Fruit fly (Drosophila melanogaster) whole organism, adult: ENCODE measurements around the gene CG12768.

ENCODE experiments used
- CG11617 ChIP-seq: fragments of 200-800 bp; sonication (Bioruptor generic); optimal IDR thresholded peaks from 2 replicates; lab custom pipeline; 2017; ENCODE audit warnings: mild to moderate bottlenecking, missing biosample characterization, missing genetic modification reagents, missing genetic modification characterization
- CG12768 ChIP-seq: fragments of 200-800 bp; sonication (Bioruptor generic); optimal IDR thresholded peaks from 2 replicates; lab custom pipeline; 2017; ENCODE audit warnings: missing biosample characterization, missing genetic modification characterization, mild to moderate bottlenecking, moderate library complexity, missing genetic modification reagents
- CG14711 ChIP-seq: fragments of 200-800 bp; sonication (Bioruptor generic); optimal IDR thresholded peaks from 2 replicates; lab custom pipeline; 2018; ENCODE audit warnings: missing biosample characterization, mild to moderate bottlenecking, missing genetic modification characterization, moderate library complexity
- CG1620 ChIP-seq: fragments of 200-800 bp; sonication (Bioruptor generic); optimal IDR thresholded peaks from 2 replicates; lab custom pipeline; 2016; ENCODE audit warnings: missing biosample characterization, missing genetic modification characterization
- CG33017 ChIP-seq: fragments of 200-800 bp; sonication (Bioruptor generic); optimal IDR thresholded peaks from 2 replicates; lab custom pipeline; 2018; ENCODE audit warnings: missing biosample characterization, mild to moderate bottlenecking, missing genetic modification characterization, moderate library complexity
- CG5204 ChIP-seq: fragments of 200-800 bp; sonication (Bioruptor generic); optimal IDR thresholded peaks from 2 replicates; lab custom pipeline; 2016; ENCODE audit warnings: missing biosample characterization, missing genetic modification characterization
- CG7045 ChIP-seq: fragments of 200-800 bp; sonication (Bioruptor generic); optimal IDR thresholded peaks from 2 replicates; lab custom pipeline; 2017; ENCODE audit warnings: missing biosample characterization, mild to moderate bottlenecking, missing genetic modification characterization
- CG7101 ChIP-seq: fragments of 200-800 bp; sonication (Bioruptor generic); optimal IDR thresholded peaks from 2 replicates; lab custom pipeline; 2018; ENCODE audit warnings: missing biosample characterization, mild to moderate bottlenecking, missing genetic modification characterization, moderate library complexity
- Clk ChIP-seq: fragments of 200-800 bp; sonication (Bioruptor generic); optimal IDR thresholded peaks from 2 replicates; lab custom pipeline; 2017; ENCODE audit warnings: missing biosample characterization, missing genetic modification characterization
- Crg-1 ChIP-seq: fragments of 200-800 bp; sonication (Bioruptor generic); optimal IDR thresholded peaks from 2 replicates; lab custom pipeline; 2016; ENCODE audit warnings: missing biosample characterization, missing genetic modification characterization
- Hr96 ChIP-seq: fragments of 200-800 bp; sonication (Bioruptor generic); optimal IDR thresholded peaks from 2 replicates; lab custom pipeline; 2016; ENCODE audit warnings: missing biosample characterization, missing genetic modification characterization
- Mnt ChIP-seq: fragments of 200-800 bp; sonication (Bioruptor generic); optimal IDR thresholded peaks from 2 replicates; lab custom pipeline; 2016; ENCODE audit warnings: missing biosample characterization, mild to moderate bottlenecking, missing genetic modification characterization
- bab1 ChIP-seq: fragments of 200-800 bp; sonication (Bioruptor generic); optimal IDR thresholded peaks from 3 replicates; lab custom pipeline; 2019; ENCODE audit warnings: missing biosample characterization, mild to moderate bottlenecking, missing genetic modification characterization, moderate library complexity
- cic ChIP-seq: fragments of 200-800 bp; sonication (Bioruptor generic); optimal IDR thresholded peaks from 2 replicates; lab custom pipeline; 2017; ENCODE audit warnings: missing biosample characterization, mild to moderate bottlenecking, missing genetic modification characterization, moderate library complexity
- cnc ChIP-seq, 2 experiments: fragments of >200 bp; optimal IDR thresholded peaks; 2 replicates each; lab custom pipeline; 2017
- kay ChIP-seq: fragments of 200-800 bp; sonication (Bioruptor generic); peaks from one replicate; lab custom pipeline; 2016; ENCODE audit warnings: missing biosample characterization, missing genetic modification characterization, borderline replicate concordance
- ovo ChIP-seq: fragments of 200-800 bp; sonication (Bioruptor generic); optimal IDR thresholded peaks from 2 replicates; lab custom pipeline; 2016; ENCODE audit warnings: missing biosample characterization, missing genetic modification characterization
- pad ChIP-seq: fragments of 200-800 bp; sonication (Bioruptor generic); optimal IDR thresholded peaks from 3 replicates; lab custom pipeline; 2017; ENCODE audit warnings: missing biosample characterization, missing genetic modification characterization, mild to moderate bottlenecking, moderate library complexity, missing genetic modification reagents
- tj ChIP-seq: fragments of 200-800 bp; sonication (Bioruptor generic); optimal IDR thresholded peaks from 3 replicates; lab custom pipeline; 2017; ENCODE audit warnings: missing biosample characterization, mild to moderate bottlenecking, missing genetic modification characterization, moderate library complexity
- toe ChIP-seq: fragments of 200-800 bp; sonication (Bioruptor generic); optimal IDR thresholded peaks from 2 replicates; lab custom pipeline; 2016; ENCODE audit warnings: missing biosample characterization, missing genetic modification characterization

CG12768 gene

DNA sequence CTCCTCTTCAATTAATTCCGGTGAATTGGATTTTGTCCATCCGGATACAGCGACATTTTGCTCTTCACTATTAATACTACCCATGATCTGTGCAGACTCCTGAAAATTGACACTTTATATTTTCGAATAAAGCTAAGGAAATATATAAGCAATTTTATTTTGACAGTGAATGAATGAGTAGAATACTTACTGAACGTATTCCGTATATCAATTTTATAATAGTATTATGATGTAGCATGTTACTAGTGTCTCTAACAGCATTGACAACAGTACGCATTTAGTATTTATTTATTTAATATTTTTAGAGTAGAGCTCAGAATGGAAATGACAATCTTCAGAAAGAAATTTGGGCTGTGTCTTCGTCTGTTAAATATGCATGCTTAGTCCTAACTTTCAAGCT, 44.9 kb downstream of the CG12768 start, which contains the start of gene CG32461:
TSS of gene CG32461 (minus strand) at position 101 of the 400 bp plus-strand sequence.
- no peak for TF ChIP-seq CG11617 (GFP tag; lab: Kevin White, UChicago)
- TF ChIP-seq bab1 (GFP tag; lab: Kevin White, UChicago), result no peak
- TF ChIP-seq CG33017, result no peak
- no peak for TF ChIP-seq Crg-1 (GFP tag; lab: Kevin White, UChicago)
- TF ChIP-seq CG7101 (tag; lab: Kevin White, UChicago), result no peak
- TF ChIP-seq tj, result no peak
- no peak for TF ChIP-seq ovo (GFP tag; lab: Kevin White, UChicago)
- no peak for TF ChIP-seq pad (GFP tag; lab: Kevin White, UChicago)
- no peak for TF ChIP-seq CG1620 (GFP tag; lab: Kevin White, UChicago)
- no peak for TF ChIP-seq CG14711 (tag; lab: Kevin White, UChicago)
- no peak for TF ChIP-seq cnc (optimal IDR thresholded peaks at IDR 0.05; lab: Kevin White, UChicago)
- TF ChIP-seq CG7045 (GFP tag; lab: Kevin White, UChicago), result no peak
- TF ChIP-seq CG5204 (GFP tag; lab: Kevin White, UChicago), result no peak
- no peak for TF ChIP-seq kay
- TF ChIP-seq Mnt (GFP tag; lab: Kevin White, UChicago), result no peak
- TF ChIP-seq Hr96 (GFP tag; lab: Kevin White, UChicago), result no peak
- no peak for TF ChIP-seq cic (GFP tag; lab: Kevin White, UChicago)

DNA sequence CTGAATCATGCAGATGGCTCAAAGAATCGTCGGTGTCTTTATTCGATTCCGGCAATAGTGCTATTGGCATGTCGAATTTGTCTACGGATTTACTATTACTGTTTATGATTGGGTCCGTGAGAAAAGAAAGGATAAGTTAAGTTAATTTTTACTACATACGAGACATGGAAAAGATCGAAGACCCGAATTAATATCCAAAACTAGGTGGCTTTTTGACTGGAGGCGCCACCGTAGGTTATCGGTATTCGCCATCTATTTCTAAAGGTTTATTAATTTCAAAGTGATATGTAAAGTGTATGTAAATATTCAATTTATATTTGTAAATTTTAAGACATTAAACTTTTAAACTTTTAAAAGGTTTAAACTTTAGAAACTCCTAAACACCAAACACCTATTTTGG, 47.9 kb downstream of the CG12768 start:
- no peak for TF ChIP-seq kay
- TF ChIP-seq cnc (optimal IDR thresholded peaks at IDR 0.05; lab: Kevin White, UChicago), result no peak
- no peak for TF ChIP-seq cic (GFP tag; lab: Kevin White, UChicago)
- no peak for TF ChIP-seq ovo (GFP tag; lab: Kevin White, UChicago)
- no peak for TF ChIP-seq toe
- TF ChIP-seq CG11617 (GFP tag; lab: Kevin White, UChicago), result no peak
- TF ChIP-seq CG5204 (GFP tag; lab: Kevin White, UChicago), result no peak
- TF ChIP-seq bab1 (GFP tag; lab: Kevin White, UChicago), result no peak
- no peak for TF ChIP-seq CG33017
- TF ChIP-seq CG7045 (GFP tag; lab: Kevin White, UChicago), result no peak
- TF ChIP-seq Mnt (GFP tag; lab: Kevin White, UChicago), result no peak
- no peak for TF ChIP-seq Crg-1 (GFP tag; lab: Kevin White, UChicago)
- TF ChIP-seq pad (GFP tag; lab: Kevin White, UChicago), result no peak
- TF ChIP-seq Hr96 (GFP tag; lab: Kevin White, UChicago), result no peak
- TF ChIP-seq CG1620 (GFP tag; lab: Kevin White, UChicago), result no peak
- TF ChIP-seq CG14711 (tag; lab: Kevin White, UChicago), result no peak
- TF ChIP-seq CG12768, result no peak
- TF ChIP-seq tj, result no peak
- TF ChIP-seq Clk (GFP tag; lab: Kevin White, UChicago), result no peak

dm6 chr3L:22960322-22960721, 50.0 kb downstream of the CG12768 start:
- no peak for TF ChIP-seq Clk (GFP tag; lab: Kevin White, UChicago)
- TF ChIP-seq cic (GFP tag; lab: Kevin White, UChicago), result no peak
